Fruit fly (Drosophila melanogaster) whole organism, prepupa: ENCODE results near the gene PH4alphaNE2.

Experiments
- Blimp-1 ChIP-seq: fragments of 200-800 bp; sonication (Bioruptor generic); optimal IDR thresholded peaks from 3 replicates; lab custom pipeline; 2017; ENCODE audit warnings: missing biosample characterization, missing genetic modification characterization, mild to moderate bottlenecking, moderate library complexity, missing genetic modification reagents
- CG10631 ChIP-seq: fragments of 200-800 bp; sonication (Bioruptor generic); optimal IDR thresholded peaks from 2 replicates; lab custom pipeline; 2016; ENCODE audit warnings: missing biosample characterization, missing genetic modification characterization
- CG34406 ChIP-seq: fragments of 200-800 bp; sonication (Bioruptor generic); optimal IDR thresholded peaks from 3 replicates; lab custom pipeline; 2016; ENCODE audit warnings: missing biosample characterization, missing genetic modification characterization
- CG7368 ChIP-seq: fragments of 200-800 bp; sonication (Bioruptor generic); optimal IDR thresholded peaks from 3 replicates; lab custom pipeline; 2016; ENCODE audit warnings: missing biosample characterization, missing genetic modification characterization
- CG8319 ChIP-seq: fragments of 200-800 bp; sonication (Bioruptor generic); optimal IDR thresholded peaks from 3 replicates; lab custom pipeline; 2016; ENCODE audit warnings: missing biosample characterization, missing genetic modification characterization
- Hr38 ChIP-seq: sonication (Bioruptor generic); optimal IDR thresholded peaks from 2 replicates; lab custom pipeline; 2016; ENCODE audit warnings: missing biosample characterization, missing genetic modification characterization
- Smox ChIP-seq: fragments of 200-800 bp; sonication (Bioruptor generic); optimal IDR thresholded peaks from 3 replicates; lab custom pipeline; 2016; ENCODE audit warnings: missing biosample characterization, missing genetic modification characterization
- achi ChIP-seq: fragments of 200-800 bp; sonication (Bioruptor generic); optimal IDR thresholded peaks from 3 replicates; lab custom pipeline; 2016; ENCODE audit warnings: missing biosample characterization, missing genetic modification characterization
- eg ChIP-seq: fragments of 200-800 bp; sonication (Bioruptor generic); IDR thresholded peaks from 3 replicates; pipeline ENCODE4 v1.3.6; 2022; ENCODE audit warnings: missing biosample characterization, missing genetic modification characterization
- fkh ChIP-seq: fragments of 200-800 bp; sonication (Bioruptor generic); optimal IDR thresholded peaks from 3 replicates; lab custom pipeline; 2017; ENCODE audit warnings: missing biosample characterization, mild to moderate bottlenecking, missing genetic modification characterization, moderate library complexity
- svp ChIP-seq: fragments of 200-800 bp; sonication (Bioruptor generic); peaks from one replicate; lab custom pipeline; 2016; ENCODE audit warnings: missing biosample characterization, missing genetic modification characterization
- topi ChIP-seq: fragments of 200-800 bp; sonication (Bioruptor generic); optimal IDR thresholded peaks from 3 replicates; lab custom pipeline; 2016; ENCODE audit warnings: missing biosample characterization, missing genetic modification characterization

- TF ChIP-seq CG10631 (GFP tag; lab: Kevin White, UChicago) (no peak), Blimp-1 (GFP tag; lab: Kevin White, UChicago) (no peak), CG34406 (GFP tag; lab: Kevin White, UChicago) (no peak), svp (GFP tag; lab: Kevin White, UChicago) (no peak), Hr38 (no peak), achi (GFP tag; lab: Kevin White, UChicago) (no peak), topi (GFP tag; lab: Kevin White, UChicago) (no peak), eg (no peak), CG7368 (no peak), fkh (no peak), Smox (GFP tag; lab: Kevin White, UChicago) (no peak), CG8319 (GFP tag; lab: Kevin White, UChicago) (no peak)
Observed at dm6 chr3R:30512114-30512513, at the start of gene PH4alphaNE2.
